Worm (Caenorhabditis elegans): ENCODE results near the gene T12D8.9.

DNA sequence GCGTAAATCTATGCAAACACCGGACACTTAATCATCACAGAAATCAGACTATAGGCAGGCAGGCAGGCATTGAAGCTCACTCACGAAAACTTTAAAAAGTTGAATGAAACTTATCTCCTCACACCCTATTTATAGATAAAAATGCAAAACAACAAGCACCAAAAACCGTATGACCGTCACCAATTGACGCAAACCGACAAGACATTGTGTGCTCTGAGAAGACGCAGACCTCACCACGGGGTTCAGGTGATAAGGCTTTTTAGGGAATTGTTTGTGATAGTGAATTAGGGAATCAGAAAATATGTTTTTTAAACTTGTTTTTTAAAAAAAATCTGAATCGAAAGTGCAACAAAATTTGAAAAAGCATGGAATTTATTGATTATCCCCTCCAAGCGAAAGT is 9.8 kb downstream of the T12D8.9 start, which contains the start of gene T12D8.5:
- TF ChIP-seq unc-39 (tag; optimal IDR thresholded peaks at IDR 0.05) (no peak), aha-1 (tag) (no peak), hlh-11 (tag; optimal IDR thresholded peaks at IDR 0.05) (peak; percentile 82), pha-4 (GFP tag; IDR thresholded peaks at IDR 0.05) (no peak), pha-4 (tag; optimal IDR thresholded peaks at IDR 0.05) (no peak), mep-1 (tag; optimal IDR thresholded peaks at IDR 0.05) (peak; percentile 16), ztf-11 (tag; optimal IDR thresholded peaks at IDR 0.05) (no peak), hif-1 (tag; optimal IDR thresholded peaks at IDR 0.05) (no peak), ceh-82 (tag; optimal IDR thresholded peaks at IDR 0.05) (no peak), nhr-76 (tag; optimal IDR thresholded peaks at IDR 0.05) (no peak), ceh-28 (tag; optimal IDR thresholded peaks at IDR 0.05) (no peak), F37D6.2 (tag; optimal IDR thresholded peaks at IDR 0.05) (no peak), lsy-2 (tag; optimal IDR thresholded peaks at IDR 0.05) (peak; percentile 13 to 37)
